Worm (Caenorhabditis elegans): Measurements from ENCODE around the gene B0457.4.

The B0457.4 gene

DNA sequence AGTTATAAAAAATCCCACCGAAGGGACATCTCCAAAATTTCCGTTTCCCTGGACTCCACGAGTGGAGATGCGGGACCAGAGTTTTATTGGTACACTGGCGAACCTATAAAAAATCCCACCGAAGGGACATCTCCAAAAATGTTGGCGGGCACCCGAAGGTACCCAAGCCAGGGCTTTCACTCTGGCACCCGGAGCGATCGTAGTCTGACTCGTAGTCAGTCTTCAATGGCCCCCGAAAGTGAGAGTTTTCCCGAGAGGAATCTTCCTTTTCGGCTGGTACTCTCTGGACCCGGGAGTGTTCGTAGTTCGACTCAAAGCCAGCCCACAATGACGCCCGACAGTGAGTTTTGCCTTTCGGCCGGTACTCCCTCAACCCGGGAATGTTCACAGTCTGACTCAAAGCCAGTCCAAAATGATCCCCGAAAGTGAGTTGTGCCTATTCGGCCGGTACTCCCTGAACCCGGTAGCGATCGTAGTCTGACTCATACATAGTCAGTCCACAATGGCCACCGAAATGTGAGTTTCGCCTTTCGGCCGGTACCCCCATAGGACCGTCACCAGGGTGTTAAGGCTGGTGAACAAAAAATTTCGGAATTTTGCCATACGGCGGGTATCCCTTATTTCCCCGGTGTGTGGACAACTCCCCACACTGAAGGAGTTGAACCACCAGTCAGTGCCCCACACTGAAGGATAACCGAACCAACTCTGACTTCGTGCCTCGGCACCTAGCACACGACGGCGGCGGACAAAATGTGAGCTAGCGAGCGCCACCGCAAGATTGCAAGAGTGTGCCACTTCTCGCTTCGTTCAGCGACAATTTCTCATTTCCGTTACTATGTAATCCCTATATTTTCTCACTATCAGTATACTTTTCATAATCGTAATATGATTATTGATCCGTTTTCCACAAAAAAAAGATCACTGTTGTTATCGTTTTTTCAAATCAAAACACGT, 34.5 kb downstream of the B0457.4 start:
- TF ChIP-seq F23B12.7 (tag; optimal IDR thresholded peaks at IDR 0.05; ENCODE audit: insufficient read depth), result no peak
- peak; percentile 23 for TF ChIP-seq F49E8.2 (tag; optimal IDR thresholded peaks at IDR 0.05; ENCODE audit: insufficient read depth)
- TF ChIP-seq athp-1 (tag; optimal IDR thresholded peaks at IDR 0.05), result no peak
- TF ChIP-seq hlh-12 (tag; optimal IDR thresholded peaks at IDR 0.05), result no peak
- peak; percentile 85 for TF ChIP-seq snpc-4 (GFP tag; optimal IDR thresholded peaks at IDR 0.05)
- TF ChIP-seq snpc-4 (tag; optimal IDR thresholded peaks at IDR 0.05), result peak; percentile 68 to 96 (median 90)
- TF ChIP-seq dox-1 (GFP tag; IDR thresholded peaks at IDR 0.05), result peak; percentile 17; the same call in 1 of the 2 replicates
- TF ChIP-seq zfh-2 (GFP tag; conservative IDR thresholded peaks at IDR 0.05), result peak; percentile 39; the same call in 1 of the 2 replicates
- peak; percentile 85 for TF ChIP-seq snpc-1.1 (tag; optimal IDR thresholded peaks at IDR 0.05; ENCODE audit: insufficient read depth)
- peak; percentile 73 for TF ChIP-seq hmg-1.2 (GFP tag; IDR thresholded peaks at IDR 0.05)
- TF ChIP-seq F10E7.11 (tag; optimal IDR thresholded peaks at IDR 0.05), result no peak
- peak; percentile 44 for TF ChIP-seq lsl-1 (GFP tag; optimal IDR thresholded peaks at IDR 0.05)
- peak; percentile 50 for TF ChIP-seq pbrm-1 (GFP tag; IDR thresholded peaks at IDR 0.05)
- TF ChIP-seq madf-8 (GFP tag; conservative IDR thresholded peaks at IDR 0.05), result 0 out of 2 replicates have a peak, but pooled peaks have one; percentile 26
- no peak for TF ChIP-seq zim-3 (tag; optimal IDR thresholded peaks at IDR 0.05)
- peak; percentile 83 for TF ChIP-seq attf-6 (GFP tag; IDR thresholded peaks at IDR 0.05)
- TF ChIP-seq akir-1 (GFP tag; optimal IDR thresholded peaks at IDR 0.05), result no peak
- peak; percentile 50 for TF ChIP-seq tbp1 (GFP tag; optimal IDR thresholded peaks at IDR 0.05)
- TF ChIP-seq B0336.3 (GFP tag; IDR thresholded peaks at IDR 0.05), result peak; percentile 53; the same call in 1 of the 2 replicates

DNA sequence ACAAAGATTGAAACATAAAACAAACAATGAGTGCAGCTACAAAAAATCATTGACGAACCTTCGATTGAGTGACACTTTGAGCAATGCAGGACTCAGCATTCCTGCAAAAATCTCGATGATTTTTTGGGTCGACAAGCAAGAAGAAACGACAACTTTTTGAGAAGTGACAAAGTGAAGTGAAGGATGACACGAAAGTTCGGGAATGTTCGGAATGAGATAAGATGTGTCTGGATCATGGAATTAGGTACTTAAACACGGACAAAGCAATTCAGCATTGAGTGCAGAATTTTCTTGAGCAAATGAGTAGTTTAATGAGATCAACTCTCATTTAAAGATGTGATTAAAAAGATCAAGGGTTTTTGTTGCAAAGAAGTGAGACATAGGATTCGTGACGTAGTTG, 38.0 kb downstream of the B0457.4 start, which contains the start of gene T07D4.2:
TSS of gene T07D4.2 (minus strand) at position 101 of the 400 bp plus-strand sequence.
- TF ChIP-seq lir-1 (GFP tag; conservative IDR thresholded peaks at IDR 0.05) (no peak), hrde-1 (tag; optimal IDR thresholded peaks at IDR 0.05; ENCODE audit: borderline replicate concordance) (no peak), cebp-1 (GFP tag; IDR thresholded peaks at IDR 0.05) (no peak), cebp-1 (tag; optimal IDR thresholded peaks at IDR 0.05) (no peak), Y53F4B.3 (GFP tag; IDR thresholded peaks at IDR 0.05) (no peak), hmg-20 (GFP tag; IDR thresholded peaks at IDR 0.05) (no peak), ets-4 (GFP tag; optimal IDR thresholded peaks at IDR 0.05) (no peak)

DNA sequence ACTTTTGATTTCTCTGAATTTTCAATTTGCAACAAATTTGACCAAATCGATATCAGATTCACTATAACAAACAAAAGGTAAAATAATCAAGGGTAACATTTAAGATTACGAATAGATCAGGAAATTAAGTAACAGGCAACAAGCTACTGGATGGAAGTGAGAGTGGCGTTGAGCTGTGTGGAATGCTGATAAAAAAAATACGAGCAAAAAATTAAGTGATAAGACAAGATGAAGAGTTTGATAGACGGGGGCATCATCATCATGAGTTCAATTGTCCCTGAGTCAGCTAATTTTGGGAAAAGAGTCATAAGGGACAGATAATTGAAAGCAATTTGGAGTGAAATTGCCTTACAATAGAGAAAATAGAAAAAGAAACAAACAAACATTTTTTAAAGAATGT, 45.0 kb downstream of the B0457.4 start:
- TF ChIP-seq hsf-1 (GFP tag; IDR thresholded peaks at IDR 0.05) (no peak), nhr-80 (tag; optimal IDR thresholded peaks at IDR 0.05) (peak; percentile 78)

DNA sequence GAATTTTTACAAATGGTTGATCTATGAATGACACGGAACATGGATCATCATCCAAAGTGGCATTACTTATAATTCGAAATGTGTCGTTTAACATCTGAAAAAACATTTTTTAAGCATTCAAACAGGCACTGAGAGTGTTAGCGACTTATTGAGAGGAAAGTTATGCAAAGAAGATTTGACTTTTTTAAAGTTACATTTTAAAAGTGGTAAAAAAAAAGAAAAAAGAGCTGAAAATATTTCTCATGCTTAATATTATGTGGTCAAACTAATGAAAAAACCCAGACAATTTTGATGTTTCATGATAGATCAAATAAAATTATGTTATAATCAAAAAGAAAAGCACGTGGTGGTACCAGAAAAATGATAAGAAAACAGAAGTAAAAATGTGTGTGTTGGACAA, 46.8 kb downstream of the B0457.4 start, which contains the start of gene npr-20:
TSS of gene npr-20 (minus strand) at position 101 of the 400 bp plus-strand sequence.
- TF ChIP-seq pbrm-1 (GFP tag; IDR thresholded peaks at IDR 0.05) (no peak), nhr-80 (tag; optimal IDR thresholded peaks at IDR 0.05) (no peak), athp-1 (tag; optimal IDR thresholded peaks at IDR 0.05) (no peak), Y53G8AR.9 (GFP tag; conservative IDR thresholded peaks at IDR 0.05) (no peak), F57A8.1 (GFP tag; optimal IDR thresholded peaks at IDR 0.05) (no peak), egrh-3 (GFP tag; IDR thresholded peaks at IDR 0.05) (no peak), K11D2.4 (GFP tag; IDR thresholded peaks at IDR 0.05) (no peak), dpff-1 (tag; optimal IDR thresholded peaks at IDR 0.05) (no peak), tlf-1 (GFP tag; optimal IDR thresholded peaks at IDR 0.05) (no peak)
